Worm (Caenorhabditis elegans) whole organism, late embryonic: ENCODE data around the gene F13E9.9.

Source experiments
- C38D4.7 ChIP-seq: fragments of 200-800 bp; sonication (Bioruptor generic); optimal IDR thresholded peaks from 2 replicates; lab custom pipeline; 2018; ENCODE audit warnings: mild to moderate bottlenecking, missing genetic modification characterization, moderate library complexity, missing compliant biosample characterization
- F13H6.1 ChIP-seq: sonication (generic microtip); optimal IDR thresholded peaks from 2 replicates; lab custom pipeline; 2016; ENCODE audit warnings: missing genetic modification characterization, missing compliant biosample characterization
- K09A11.1 ChIP-seq: sonication (generic microtip); optimal IDR thresholded peaks from 2 replicates; lab custom pipeline; 2017; ENCODE audit warnings: antibody characterized with exemption, mild to moderate bottlenecking, missing genetic modification characterization, missing compliant biosample characterization; ENCODE audit not compliant: insufficient read depth
- Y22D7AL.16 ChIP-seq: sonication (generic microtip); optimal IDR thresholded peaks from 2 replicates; lab custom pipeline; 2016; ENCODE audit warnings: missing genetic modification characterization, missing compliant biosample characterization
- ahr-1 ChIP-seq: sonication (generic microtip); optimal IDR thresholded peaks from 2 replicates; lab custom pipeline; 2016; ENCODE audit warnings: missing genetic modification characterization, missing compliant biosample characterization
- ama-1 ChIP-seq: fragments of 150-350 bp; optimal IDR thresholded peaks from 2 replicates; lab custom pipeline; 2014
- ceh-14 ChIP-seq: sonication (generic microtip); optimal IDR thresholded peaks from 2 replicates; lab custom pipeline; 2016; ENCODE audit warnings: missing genotype, missing genetic modification characterization, missing compliant biosample characterization
- ceh-18 ChIP-seq: sonication (generic microtip); optimal IDR thresholded peaks from 2 replicates; lab custom pipeline; 2016; ENCODE audit warnings: missing genetic modification characterization, missing compliant biosample characterization
- ceh-19 ChIP-seq: fragments of 200-800 bp; sonication (Bioruptor generic); optimal IDR thresholded peaks from 2 replicates; lab custom pipeline; 2018; ENCODE audit warnings: mild to moderate bottlenecking, missing genetic modification characterization, missing compliant biosample characterization
- ceh-24 ChIP-seq: sonication (generic microtip); optimal IDR thresholded peaks from 2 replicates; lab custom pipeline; 2016; ENCODE audit warnings: mild to moderate bottlenecking, missing genetic modification characterization, missing compliant biosample characterization
- ceh-34 ChIP-seq: sonication (generic microtip); optimal IDR thresholded peaks from 2 replicates; lab custom pipeline; 2016; ENCODE audit warnings: mild to moderate bottlenecking, missing genetic modification characterization, missing compliant biosample characterization
- ceh-45 ChIP-seq: fragments of 200-800 bp; sonication (Bioruptor generic); IDR thresholded peaks from 2 replicates; pipeline ENCODE4 v1.3.6; 2022; ENCODE audit warnings: missing genetic modification reagents, missing genetic modification characterization, missing compliant biosample characterization
- ceh-9 ChIP-seq: sonication (generic microtip); optimal IDR thresholded peaks from 2 replicates; lab custom pipeline; 2016; ENCODE audit warnings: mild to moderate bottlenecking, missing genetic modification characterization, inconsistent platforms, missing compliant biosample characterization
- dmd-4 ChIP-seq: sonication (generic microtip); optimal IDR thresholded peaks from 2 replicates; lab custom pipeline; 2016; ENCODE audit warnings: borderline replicate concordance, missing genetic modification characterization, missing compliant biosample characterization
- dve-1 ChIP-seq: sonication (generic microtip); optimal IDR thresholded peaks from 2 replicates; lab custom pipeline; 2017; ENCODE audit warnings: antibody characterized with exemption, mild to moderate bottlenecking, missing genetic modification characterization, missing compliant biosample characterization
- elt-2 ChIP-seq: sonication (generic microtip); optimal IDR thresholded peaks from 2 replicates; lab custom pipeline; 2016; ENCODE audit warnings: missing genetic modification reagents, missing genetic modification characterization, missing compliant biosample characterization
- elt-4 ChIP-seq: sonication (generic microtip); optimal IDR thresholded peaks from 2 replicates; lab custom pipeline; 2016; ENCODE audit warnings: missing genetic modification characterization, missing compliant biosample characterization
- ets-4 ChIP-seq: sonication (generic microtip); optimal IDR thresholded peaks from 2 replicates; lab custom pipeline; 2016; ENCODE audit warnings: missing genetic modification characterization, missing compliant biosample characterization
- eyg-1 ChIP-seq: sonication (generic microtip); optimal IDR thresholded peaks from 2 replicates; lab custom pipeline; 2016; ENCODE audit warnings: missing genotype, missing genetic modification characterization, missing compliant biosample characterization
- gmeb-2 ChIP-seq: sonication (generic microtip); optimal IDR thresholded peaks from 2 replicates; lab custom pipeline; 2016; ENCODE audit warnings: missing genetic modification characterization, inconsistent platforms, missing compliant biosample characterization
- hlh-15 ChIP-seq: sonication (generic microtip); optimal IDR thresholded peaks from 2 replicates; lab custom pipeline; 2016; ENCODE audit warnings: missing genetic modification characterization, missing compliant biosample characterization
- hlh-30 ChIP-seq: sonication (generic microtip); optimal IDR thresholded peaks from 2 replicates; lab custom pipeline; 2017; ENCODE audit warnings: antibody characterized with exemption, missing genetic modification characterization, missing compliant biosample characterization; ENCODE audit not compliant: insufficient read depth
- hlh-8 ChIP-seq: sonication (generic microtip); optimal IDR thresholded peaks from 2 replicates; lab custom pipeline; 2016; ENCODE audit warnings: missing genotype, missing genetic modification characterization, missing compliant biosample characterization
- mec-3 ChIP-seq: sonication (generic microtip); optimal IDR thresholded peaks from 2 replicates; lab custom pipeline; 2016; ENCODE audit warnings: borderline replicate concordance, missing genetic modification characterization, missing compliant biosample characterization
- nfya-1 ChIP-seq: sonication (generic microtip); optimal IDR thresholded peaks from 2 replicates; lab custom pipeline; 2017; ENCODE audit warnings: missing genetic modification characterization, mild to moderate bottlenecking, missing compliant biosample characterization, antibody characterized with exemption, moderate library complexity
- nhr-11 ChIP-seq: fragments of 150-350 bp; optimal IDR thresholded peaks from 2 replicates; lab custom pipeline; 2014; ENCODE audit warnings: missing biosample characterization, missing genetic modification characterization
- npax-4 ChIP-seq: sonication (generic microtip); optimal IDR thresholded peaks from 2 replicates; lab custom pipeline; 2016; ENCODE audit warnings: missing genetic modification characterization, missing compliant biosample characterization
- odd-2 ChIP-seq: sonication (generic microtip); optimal IDR thresholded peaks from 2 replicates; lab custom pipeline; 2017; ENCODE audit warnings: antibody characterized with exemption, mild to moderate bottlenecking, missing genetic modification characterization, missing compliant biosample characterization
- pag-3 ChIP-seq: sonication (generic microtip); optimal IDR thresholded peaks from 2 replicates; lab custom pipeline; 2016; ENCODE audit warnings: missing compliant biosample characterization, missing genetic modification characterization, borderline replicate concordance
- pat-9 ChIP-seq: fragments of 200-800 bp; sonication (Bioruptor generic); optimal IDR thresholded peaks from 2 replicates; lab custom pipeline; 2018; ENCODE audit warnings: mild to moderate bottlenecking, missing genetic modification characterization, moderate library complexity, missing compliant biosample characterization
- pax-1 ChIP-seq: fragments of 150-350 bp; optimal IDR thresholded peaks from 2 replicates; lab custom pipeline; 2014; ENCODE audit warnings: missing biosample characterization, missing genetic modification characterization
- pros-1 ChIP-seq: fragments of 150-350 bp; optimal IDR thresholded peaks from 2 replicates; lab custom pipeline; 2014; ENCODE audit warnings: missing biosample characterization, missing genetic modification reagents, missing genetic modification characterization
- ref-2 ChIP-seq: sonication (generic microtip); optimal IDR thresholded peaks from 2 replicates; lab custom pipeline; 2016; ENCODE audit warnings: missing genetic modification characterization, missing compliant biosample characterization
- rnt-1 ChIP-seq: sonication (generic microtip); optimal IDR thresholded peaks from 2 replicates; lab custom pipeline; 2016; ENCODE audit warnings: missing genetic modification characterization, missing compliant biosample characterization
- sdc-2 ChIP-seq: sonication (generic microtip); optimal IDR thresholded peaks from 2 replicates; lab custom pipeline; 2016; ENCODE audit warnings: missing genotype, missing genetic modification characterization, missing compliant biosample characterization
- sox-2 ChIP-seq: fragments of 200-800 bp; sonication (Bioruptor generic); IDR thresholded peaks from 2 replicates; pipeline ENCODE4 v1.3.6; 2022; ENCODE audit warnings: missing genetic modification reagents, missing genetic modification characterization, missing compliant biosample characterization
- sox-4 ChIP-seq: sonication (generic microtip); optimal IDR thresholded peaks from 2 replicates; lab custom pipeline; 2017; ENCODE audit warnings: mild to moderate bottlenecking, missing genetic modification characterization, inconsistent platforms, missing compliant biosample characterization
- syd-9 ChIP-seq: sonication (generic microtip); optimal IDR thresholded peaks from 2 replicates; lab custom pipeline; 2016; ENCODE audit warnings: mild to moderate bottlenecking, missing genetic modification characterization, moderate library complexity, missing compliant biosample characterization
- unc-42 ChIP-seq: sonication (generic microtip); optimal IDR thresholded peaks from 2 replicates; lab custom pipeline; 2016; ENCODE audit warnings: missing genotype, missing genetic modification characterization, missing compliant biosample characterization
- unc-55 ChIP-seq: sonication (generic microtip); optimal IDR thresholded peaks from 2 replicates; lab custom pipeline; 2017; ENCODE audit warnings: missing biosample characterization, missing genetic modification reagents, missing genetic modification characterization
- unc-86 ChIP-seq: sonication (generic microtip); optimal IDR thresholded peaks from 2 replicates; lab custom pipeline; 2016; ENCODE audit warnings: missing genetic modification characterization, missing compliant biosample characterization
- ztf-16 ChIP-seq: sonication (generic microtip); optimal IDR thresholded peaks from 2 replicates; lab custom pipeline; 2017; ENCODE audit warnings: missing genetic modification characterization, missing compliant biosample characterization

F13E9.9 gene

ce11 chrIV:10935336-10935735, 36.3 kb upstream of the F13E9.9 start (continued):
- no peak for TF ChIP-seq eyg-1 (tag; lab: Kevin White, UChicago)
- peak; percentile 8 for TF ChIP-seq ceh-14 (tag; lab: Kevin White, UChicago)
- TF ChIP-seq ama-1 (lab: Kevin White, UChicago), result no peak
- TF ChIP-seq unc-86 (tag; lab: Kevin White, UChicago), result no peak
- no peak for TF ChIP-seq elt-2 (tag; lab: Kevin White, UChicago)
- no peak for TF ChIP-seq Y22D7AL.16
- TF ChIP-seq sox-2 (GFP tag; lab: Robert Waterston, UW), result no peak
- TF ChIP-seq sox-4, result no peak
- TF ChIP-seq mec-3 (tag; lab: Kevin White, UChicago), result no peak
- no peak for TF ChIP-seq ets-4 (tag; lab: Kevin White, UChicago)
- no peak for TF ChIP-seq ceh-19 (GFP tag; lab: Kevin White, UChicago)
- no peak for TF ChIP-seq elt-4
- peak; percentile 28 for TF ChIP-seq hlh-8 (tag; lab: Kevin White, UChicago)
- TF ChIP-seq pat-9 (tag; lab: Kevin White, UChicago), result no peak
- peak; percentile 21 for TF ChIP-seq unc-42 (tag; lab: Kevin White, UChicago)
- TF ChIP-seq ahr-1, result no peak
- peak; percentile 94 for TF ChIP-seq unc-55 (GFP tag; lab: Kevin White, UChicago)
- TF ChIP-seq sdc-2 (tag; lab: Kevin White, UChicago), result no peak
- TF ChIP-seq nfya-1 (tag; lab: Kevin White, UChicago), result peak; percentile 50
- TF ChIP-seq hlh-30, result peak; percentile 98
- TF ChIP-seq ceh-45 (GFP tag; lab: Robert Waterston, UW), result no peak
- no peak for TF ChIP-seq ceh-24 (tag; lab: Kevin White, UChicago)
- no peak for TF ChIP-seq K09A11.1 (tag; lab: Kevin White, UChicago)
- peak; percentile 43 for TF ChIP-seq pros-1 (tag; lab: Kevin White, UChicago)
- TF ChIP-seq F13H6.1 (tag; lab: Kevin White, UChicago), result no peak
- no peak for TF ChIP-seq hlh-15 (tag; lab: Kevin White, UChicago)
- no peak for TF ChIP-seq ceh-9
- peak; percentile 37 for TF ChIP-seq ceh-34 (tag; lab: Kevin White, UChicago)
- no peak for TF ChIP-seq rnt-1 (tag; lab: Kevin White, UChicago)
- no peak for TF ChIP-seq dve-1
- TF ChIP-seq ceh-18 (tag; lab: Kevin White, UChicago), result peak; percentile 75
- TF ChIP-seq odd-2, result no peak
- TF ChIP-seq C38D4.7 (GFP tag; lab: Kevin White, UChicago), result no peak
- TF ChIP-seq gmeb-2, result no peak

DNA sequence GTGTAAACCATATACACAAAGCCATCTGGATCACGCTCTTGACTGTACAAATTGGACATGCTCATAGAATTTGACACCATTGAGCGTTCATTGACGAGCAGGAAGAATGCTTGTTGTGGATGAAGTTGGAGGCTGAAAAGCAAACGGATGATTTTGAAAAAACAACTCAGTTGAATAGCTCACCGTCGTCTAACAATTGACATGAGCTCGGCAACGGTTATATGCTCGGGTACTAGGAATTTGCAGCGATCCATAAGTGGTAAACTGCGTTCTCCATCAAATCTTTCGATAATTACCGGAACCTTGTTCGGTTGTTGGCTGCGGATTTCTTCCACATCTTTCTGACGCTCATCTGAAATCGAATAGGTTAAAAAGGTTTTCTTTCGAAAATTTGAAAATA, 35.8 kb upstream of the F13E9.9 start:
- TF ChIP-seq ref-2 (tag; lab: Kevin White, UChicago) (no peak), rnt-1 (tag; lab: Kevin White, UChicago) (no peak), pax-1 (tag; lab: Kevin White, UChicago) (no peak), nhr-11 (tag; lab: Kevin White, UChicago) (no peak), dve-1 (no peak), dmd-4 (tag; lab: Kevin White, UChicago) (no peak), ahr-1 (no peak), K09A11.1 (tag; lab: Kevin White, UChicago) (no peak), syd-9 (tag; lab: Kevin White, UChicago) (no peak), pag-3 (tag; lab: Kevin White, UChicago) (no peak), sox-2 (GFP tag; lab: Robert Waterston, UW) (no peak), ztf-16 (tag; lab: Kevin White, UChicago) (no peak), npax-4 (no peak), ceh-34 (tag; lab: Kevin White, UChicago) (no peak)
